Fruit fly (Drosophila melanogaster): ENCODE results near the gene Gas41.

DNA sequence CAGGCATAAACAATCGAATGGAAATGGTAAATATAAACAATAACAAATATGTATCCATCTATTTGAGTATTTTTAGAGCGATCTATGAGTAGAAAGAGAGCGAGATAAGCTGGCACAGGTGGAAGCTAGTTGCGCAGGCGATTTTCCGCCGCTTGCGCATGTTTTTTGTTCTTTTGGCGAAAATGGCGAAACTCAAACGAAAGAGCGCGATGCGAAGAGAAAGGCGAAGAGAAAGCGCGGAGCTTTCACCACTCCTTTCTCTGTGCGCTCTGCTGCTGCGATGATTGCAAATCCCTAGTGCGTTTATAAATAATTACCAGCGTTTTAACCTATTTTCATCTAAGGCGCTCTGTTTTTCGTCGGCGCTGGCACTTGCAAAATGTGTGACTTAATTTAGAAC is 8.3 kb downstream of the Gas41 start:
- TF ChIP-seq CG11617 (GFP tag; optimal IDR thresholded peaks at IDR 0.05): peak; percentile 57
- TF ChIP-seq Mnt (GFP tag; optimal IDR thresholded peaks at IDR 0.05): no peak
- TF ChIP-seq kay (GFP tag; ENCODE audit: borderline replicate concordance): no peak
- TF ChIP-seq tj (GFP tag; optimal IDR thresholded peaks at IDR 0.05): no peak
- TF ChIP-seq bab1 (GFP tag; optimal IDR thresholded peaks at IDR 0.05): no peak
- TF ChIP-seq CG1620 (GFP tag; optimal IDR thresholded peaks at IDR 0.05): no peak
- no peak for TF ChIP-seq CG12768 (GFP tag; optimal IDR thresholded peaks at IDR 0.05)
- no peak for TF ChIP-seq cic (GFP tag; optimal IDR thresholded peaks at IDR 0.05)
- TF ChIP-seq pad (GFP tag; optimal IDR thresholded peaks at IDR 0.05): no peak
- no peak for TF ChIP-seq CG14711 (tag; optimal IDR thresholded peaks at IDR 0.05)
